Fruit fly (Drosophila melanogaster) whole organism, embryonic: ENCODE measurements around the gene PCID2.

Experiments
- Antp ChIP-seq: fragments of 200-800 bp; sonication (Bioruptor generic); optimal IDR thresholded peaks from 3 replicates; lab custom pipeline; 2016; ENCODE audit warnings: missing biosample characterization, missing genetic modification characterization
- BEAF-32 ChIP-seq: fragments of 200-800 bp; sonication (Bioruptor generic); optimal IDR thresholded peaks from 3 replicates; lab custom pipeline; 2017; ENCODE audit warnings: missing biosample characterization, missing genetic modification characterization, mild to moderate bottlenecking, moderate library complexity, missing genetic modification reagents
- Bgb ChIP-seq: fragments of 200-800 bp; sonication (Bioruptor generic); IDR thresholded peaks from 2 replicates; pipeline ENCODE4 v1.3.6; 2022; ENCODE audit warnings: missing biosample characterization, missing genetic modification characterization; ENCODE audit not compliant: partially characterized antibody
- CG10654 ChIP-seq: fragments of 200-800 bp; sonication (Bioruptor generic); optimal IDR thresholded peaks from 2 replicates; lab custom pipeline; 2016; ENCODE audit warnings: missing biosample characterization, missing genetic modification characterization
- CG13287 ChIP-seq: fragments of 200-800 bp; sonication (Bioruptor generic); IDR thresholded peaks from 2 replicates; pipeline ENCODE4 v1.3.6; 2022; ENCODE audit warnings: missing biosample characterization, missing genetic modification characterization; ENCODE audit not compliant: partially characterized antibody
- CG13424 ChIP-seq: fragments of 200-800 bp; sonication (Bioruptor generic); optimal IDR thresholded peaks from 2 replicates; lab custom pipeline; 2019; ENCODE audit warnings: missing biosample characterization, mild to moderate bottlenecking, missing genetic modification characterization, moderate library complexity
- CG14860 ChIP-seq: fragments of 200-800 bp; sonication (Bioruptor generic); IDR thresholded peaks from 3 replicates; pipeline ENCODE4 v1.3.6; 2022; ENCODE audit warnings: missing biosample characterization, missing genetic modification characterization; ENCODE audit not compliant: partially characterized antibody
- CG15011 ChIP-seq: fragments of 200-800 bp; sonication (Bioruptor generic); optimal IDR thresholded peaks from 3 replicates; lab custom pipeline; 2018; ENCODE audit warnings: missing biosample characterization, mild to moderate bottlenecking, missing genetic modification characterization
- CG15696 ChIP-seq: fragments of 200-800 bp; sonication (Bioruptor generic); optimal IDR thresholded peaks from 2 replicates; lab custom pipeline; 2019; ENCODE audit warnings: missing biosample characterization, mild to moderate bottlenecking, missing genetic modification characterization, moderate library complexity
- CG16813 ChIP-seq: fragments of 200-800 bp; sonication (Bioruptor generic); IDR thresholded peaks from 3 replicates; pipeline ENCODE4 v1.3.6; 2022; ENCODE audit warnings: missing biosample characterization, missing genetic modification characterization; ENCODE audit not compliant: partially characterized antibody
- CG2116 ChIP-seq: fragments of 200-800 bp; sonication (Bioruptor generic); optimal IDR thresholded peaks from 3 replicates; lab custom pipeline; 2018; ENCODE audit warnings: missing biosample characterization, mild to moderate bottlenecking, missing genetic modification characterization
- CG2129 ChIP-seq: fragments of 200-800 bp; sonication (Bioruptor generic); IDR thresholded peaks from 2 replicates; pipeline ENCODE4 v1.3.6; 2022; ENCODE audit warnings: missing biosample characterization, missing genetic modification characterization; ENCODE audit not compliant: partially characterized antibody
- CG34224 ChIP-seq: fragments of 200-800 bp; sonication (Bioruptor generic); IDR thresholded peaks from 3 replicates; pipeline ENCODE4 v1.3.6; 2022; ENCODE audit warnings: missing biosample characterization, missing genetic modification characterization; ENCODE audit not compliant: partially characterized antibody
- CG34422 ChIP-seq: fragments of 200-800 bp; sonication (Bioruptor generic); IDR thresholded peaks from 3 replicates; pipeline ENCODE4 v1.3.6; 2022; ENCODE audit warnings: missing biosample characterization, missing genetic modification characterization
- CG7963 ChIP-seq: fragments of 200-800 bp; sonication (Bioruptor generic); IDR thresholded peaks from 3 replicates; pipeline ENCODE4 v1.3.6; 2022; ENCODE audit warnings: missing biosample characterization, missing genetic modification characterization; ENCODE audit not compliant: partially characterized antibody
- CrebB ChIP-seq: fragments of 200-800 bp; sonication (Bioruptor generic); optimal IDR thresholded peaks from 3 replicates; lab custom pipeline; 2018; ENCODE audit warnings: missing biosample characterization, mild to moderate bottlenecking, missing genetic modification characterization
- Dll ChIP-seq: fragments of 200-800 bp; sonication (Bioruptor generic); IDR thresholded peaks from 4 replicates; pipeline ENCODE4 v1.3.6; 2022; ENCODE audit warnings: missing biosample characterization, missing genetic modification characterization; ENCODE audit not compliant: partially characterized antibody
- Doc3 ChIP-seq: fragments of 200-800 bp; sonication (Bioruptor generic); IDR thresholded peaks from 3 replicates; pipeline ENCODE4 v1.3.6; 2022; ENCODE audit warnings: missing biosample characterization, missing genetic modification characterization; ENCODE audit not compliant: partially characterized antibody
- Dp ChIP-seq: fragments of 200-800 bp; sonication (Bioruptor generic); optimal IDR thresholded peaks from 2 replicates; lab custom pipeline; 2018; ENCODE audit warnings: missing biosample characterization, mild to moderate bottlenecking, missing genetic modification characterization, moderate library complexity
- Dref ChIP-seq: fragments of 200-800 bp; sonication (Bioruptor generic); IDR thresholded peaks from 2 replicates; pipeline ENCODE4 v1.3.6; 2022; ENCODE audit warnings: missing biosample characterization, missing genetic modification characterization
- E2f2 ChIP-seq: fragments of 200-800 bp; sonication (Bioruptor generic); IDR thresholded peaks from 2 replicates; pipeline ENCODE4 v1.3.6; 2022; ENCODE audit warnings: missing biosample characterization, missing genetic modification characterization
- HmgD ChIP-seq: fragments of 200-800 bp; sonication (Bioruptor generic); optimal IDR thresholded peaks from 3 replicates; lab custom pipeline; 2016; ENCODE audit warnings: missing biosample characterization, missing genetic modification characterization
- Myb ChIP-seq: fragments of 200-800 bp; sonication (Bioruptor generic); optimal IDR thresholded peaks from 2 replicates; lab custom pipeline; 2016; ENCODE audit warnings: missing biosample characterization, missing genetic modification characterization
- NFAT ChIP-seq: fragments of 200-800 bp; sonication (Bioruptor generic); IDR thresholded peaks from 2 replicates; pipeline ENCODE4 v1.3.6; 2022; ENCODE audit warnings: missing biosample characterization, missing genetic modification characterization
- PHDP ChIP-seq: fragments of 200-800 bp; sonication (Bioruptor generic); optimal IDR thresholded peaks from 3 replicates; lab custom pipeline; 2018; ENCODE audit warnings: missing biosample characterization, mild to moderate bottlenecking, missing genetic modification characterization, moderate library complexity
- Scr ChIP-seq: fragments of 200-800 bp; sonication (Bioruptor generic); IDR thresholded peaks from 2 replicates; pipeline ENCODE4 v1.3.6; 2022; ENCODE audit warnings: missing biosample characterization, missing genetic modification characterization; ENCODE audit not compliant: partially characterized antibody
- Sry-δ ChIP-seq: fragments of 200-800 bp; sonication (Bioruptor generic); optimal IDR thresholded peaks from 2 replicates; lab custom pipeline; 2016; ENCODE audit warnings: missing biosample characterization, missing genetic modification characterization
- amos ChIP-seq: fragments of 200-800 bp; sonication (Bioruptor generic); IDR thresholded peaks from 2 replicates; pipeline ENCODE4 v1.3.6; 2022; ENCODE audit warnings: missing biosample characterization, missing genetic modification characterization; ENCODE audit not compliant: partially characterized antibody
- ash1 ChIP-seq: fragments of 200-800 bp; sonication (Bioruptor generic); optimal IDR thresholded peaks from 2 replicates; lab custom pipeline; 2018; ENCODE audit warnings: missing biosample characterization, mild to moderate bottlenecking, missing genetic modification characterization
- ato ChIP-seq: fragments of 200-800 bp; sonication (Bioruptor generic); IDR thresholded peaks from 2 replicates; pipeline ENCODE4 v1.3.6; 2022; ENCODE audit warnings: missing biosample characterization, missing genetic modification characterization; ENCODE audit not compliant: partially characterized antibody
- bbx ChIP-seq: fragments of 200-800 bp; sonication (Bioruptor generic); IDR thresholded peaks from 2 replicates; pipeline ENCODE4 v1.3.6; 2022; ENCODE audit warnings: missing biosample characterization, missing genetic modification characterization; ENCODE audit not compliant: partially characterized antibody
- chinmo ChIP-seq: fragments of 200-800 bp; sonication (Bioruptor generic); IDR thresholded peaks from 4 replicates; pipeline ENCODE4 v1.3.6; 2022; ENCODE audit warnings: missing biosample characterization, missing genetic modification characterization; ENCODE audit not compliant: partially characterized antibody
- corto ChIP-seq: fragments of 200-800 bp; sonication (Bioruptor generic); optimal IDR thresholded peaks from 2 replicates; lab custom pipeline; 2016; ENCODE audit warnings: missing biosample characterization, mild to moderate bottlenecking, missing genetic modification characterization, moderate library complexity
- hb ChIP-seq: fragments of 200-800 bp; sonication (Bioruptor generic); IDR thresholded peaks from 3 replicates; pipeline ENCODE4 v1.3.6; 2022; ENCODE audit warnings: missing biosample characterization, missing genetic modification characterization; ENCODE audit not compliant: partially characterized antibody
- hbn ChIP-seq: fragments of 200-800 bp; sonication (Bioruptor generic); IDR thresholded peaks from 2 replicates; pipeline ENCODE4 v1.3.6; 2022; ENCODE audit warnings: missing biosample characterization, missing genetic modification characterization; ENCODE audit not compliant: partially characterized antibody
- her ChIP-seq: fragments of 200-800 bp; sonication (Bioruptor generic); optimal IDR thresholded peaks from 2 replicates; lab custom pipeline; 2016; ENCODE audit warnings: missing biosample characterization, missing genetic modification characterization
- inv ChIP-seq: fragments of 200-800 bp; sonication (Bioruptor generic); IDR thresholded peaks from 2 replicates; pipeline ENCODE4 v1.3.6; 2022; ENCODE audit warnings: missing biosample characterization, missing genetic modification characterization; ENCODE audit not compliant: partially characterized antibody
- jigr1 ChIP-seq: fragments of 200-800 bp; sonication (Bioruptor generic); IDR thresholded peaks from 3 replicates; pipeline ENCODE4 v1.3.6; 2022; ENCODE audit warnings: missing biosample characterization, missing genetic modification characterization
- knrl ChIP-seq: fragments of 200-800 bp; sonication (Bioruptor generic); IDR thresholded peaks from 3 replicates; pipeline ENCODE4 v1.3.6; 2022; ENCODE audit warnings: missing biosample characterization, missing genetic modification characterization; ENCODE audit not compliant: partially characterized antibody
- mld ChIP-seq: fragments of 200-800 bp; sonication (Bioruptor generic); IDR thresholded peaks from 3 replicates; pipeline ENCODE4 v1.3.6; 2022; ENCODE audit warnings: missing biosample characterization, missing genetic modification characterization; ENCODE audit not compliant: partially characterized antibody
- nerfin-2 ChIP-seq: fragments of 200-800 bp; sonication (Bioruptor generic); IDR thresholded peaks from 2 replicates; pipeline ENCODE4 v1.3.6; 2022; ENCODE audit warnings: missing biosample characterization, missing genetic modification characterization; ENCODE audit not compliant: partially characterized antibody
- pzg ChIP-seq: fragments of 200-800 bp; sonication (Bioruptor generic); optimal IDR thresholded peaks from 3 replicates; lab custom pipeline; 2018; ENCODE audit warnings: missing biosample characterization, mild to moderate bottlenecking, missing genetic modification characterization, moderate library complexity
- row ChIP-seq: fragments of 200-800 bp; sonication (Bioruptor generic); IDR thresholded peaks from 3 replicates; pipeline ENCODE4 v1.3.6; 2022; ENCODE audit warnings: missing biosample characterization, missing genetic modification characterization
- sna ChIP-seq: fragments of 200-800 bp; sonication (Bioruptor generic); IDR thresholded peaks from 2 replicates; pipeline ENCODE4 v1.3.6; 2022; ENCODE audit warnings: missing biosample characterization, missing genetic modification characterization; ENCODE audit not compliant: partially characterized antibody
- stwl ChIP-seq: fragments of 200-800 bp; sonication (Bioruptor generic); optimal IDR thresholded peaks from 3 replicates; lab custom pipeline; 2018; ENCODE audit warnings: missing biosample characterization, mild to moderate bottlenecking, missing genetic modification characterization, moderate library complexity
- vnd ChIP-seq: fragments of 200-800 bp; sonication (Bioruptor generic); IDR thresholded peaks from 3 replicates; pipeline ENCODE4 v1.3.6; 2022; ENCODE audit warnings: missing biosample characterization, missing genetic modification characterization; ENCODE audit not compliant: partially characterized antibody

PCID2 gene

DNA sequence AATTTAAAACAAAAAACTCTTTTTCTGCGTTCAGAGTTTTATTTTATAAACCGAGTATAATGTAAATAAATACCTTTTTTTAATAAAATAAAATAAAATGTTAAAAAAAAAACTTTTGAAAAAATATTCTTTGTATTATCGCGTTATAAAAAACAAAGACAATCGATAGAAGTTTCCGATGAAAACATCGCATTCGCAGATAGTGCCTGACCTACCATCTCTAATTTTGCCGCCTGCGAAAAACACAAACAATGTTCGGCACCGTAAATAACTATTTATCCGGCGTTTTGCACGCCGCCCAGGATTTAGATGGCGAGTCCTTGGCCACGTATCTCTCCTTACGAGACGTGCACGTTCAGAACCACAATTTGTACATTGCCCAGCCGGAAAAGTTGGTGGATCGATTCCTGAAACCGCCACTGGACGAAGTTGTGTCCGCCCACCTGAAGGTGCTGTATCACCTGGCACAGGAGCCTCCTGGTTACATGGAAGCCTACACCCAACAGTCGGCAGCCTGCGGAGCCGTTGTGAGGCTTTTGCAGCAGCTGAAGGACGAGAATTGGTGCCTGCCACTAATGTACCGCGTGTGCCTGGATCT is at the start of gene PCID2:
TSS of gene PCID2 (plus strand) at position 213 of the 598 bp plus-strand sequence.
- TF ChIP-seq CG13287: peak; percentile 89
- no peak for TF ChIP-seq CG13424
- TF ChIP-seq CG16813 (GFP tag; lab: Robert Waterston, UW): peak; percentile 74
- peak; percentile 33; the same call in 1 of the 3 replicates for TF ChIP-seq row (GFP tag; lab: Robert Waterston, UW)
- TF ChIP-seq Antp: no peak
- peak; percentile 83 for TF ChIP-seq Scr (GFP tag; lab: Robert Waterston, UW)
- TF ChIP-seq Myb (GFP tag; lab: Kevin White, UChicago): peak; percentile 14
- peak; percentile 72 for TF ChIP-seq nerfin-2 (GFP tag; lab: Robert Waterston, UW)
- peak; percentile 69 for TF ChIP-seq hb (GFP tag; lab: Robert Waterston, UW)
- no peak for TF ChIP-seq CrebB (tag; lab: Kevin White, UChicago)
- TF ChIP-seq CG15011 (GFP tag; lab: Kevin White, UChicago): no peak
- TF ChIP-seq Bgb (GFP tag; lab: Robert Waterston, UW): peak; percentile 74
- TF ChIP-seq Doc3: peak; percentile 80
- peak; percentile 64 for TF ChIP-seq inv (GFP tag; lab: Robert Waterston, UW)
- 0 out of 4 replicates have a peak, but pooled peaks have one; percentile 71 for TF ChIP-seq chinmo (GFP tag; lab: Robert Waterston, UW)
- TF ChIP-seq amos: peak; percentile 83
- TF ChIP-seq Sry-δ: peak; percentile 77
- no peak for TF ChIP-seq NFAT (GFP tag; lab: Robert Waterston, UW)
- TF ChIP-seq Dp (GFP tag; lab: Kevin White, UChicago): peak; percentile 32
- TF ChIP-seq bbx (GFP tag; lab: Robert Waterston, UW): peak; percentile 80
- peak; percentile 77 for TF ChIP-seq vnd (GFP tag; lab: Robert Waterston, UW)
- TF ChIP-seq HmgD (GFP tag; lab: Kevin White, UChicago): no peak
- peak; percentile 45; the same call in 1 of the 2 replicates for TF ChIP-seq ato (GFP tag; lab: Robert Waterston, UW)
- TF ChIP-seq Dll (GFP tag; lab: Robert Waterston, UW): peak; percentile 87
- peak; percentile 68 for TF ChIP-seq BEAF-32 (GFP tag; lab: Kevin White, UChicago)
- TF ChIP-seq jigr1 (GFP tag; lab: Robert Waterston, UW): no peak
- peak; percentile 79 for TF ChIP-seq knrl
- peak; percentile 68 for TF ChIP-seq stwl (tag; lab: Kevin White, UChicago)
- no peak for TF ChIP-seq PHDP (tag; lab: Kevin White, UChicago)
- peak; percentile 80 for TF ChIP-seq sna (GFP tag; lab: Robert Waterston, UW)
- TF ChIP-seq CG2116 (GFP tag; lab: Kevin White, UChicago): peak; percentile 33
- TF ChIP-seq CG14860: peak; percentile 60; the same call in 2 of the 3 replicates
- peak; percentile 28 for TF ChIP-seq pzg (GFP tag; lab: Kevin White, UChicago)
- no peak for TF ChIP-seq CG34422 (GFP tag; lab: Robert Waterston, UW)
- peak; percentile 74 for TF ChIP-seq Dref (GFP tag; lab: Robert Waterston, UW)
- peak; percentile 84 for TF ChIP-seq CG34224
- TF ChIP-seq CG7963 (GFP tag; lab: Robert Waterston, UW): peak; percentile 53; the same call in 1 of the 3 replicates
- TF ChIP-seq her: no peak
- TF ChIP-seq ash1 (GFP tag; lab: Kevin White, UChicago): no peak
- peak; percentile 53; the same call in 1 of the 2 replicates for TF ChIP-seq E2f2 (GFP tag; lab: Robert Waterston, UW)
- no peak for TF ChIP-seq corto (GFP tag; lab: Kevin White, UChicago)
- no peak for TF ChIP-seq mld (GFP tag; lab: Robert Waterston, UW)
- no peak for TF ChIP-seq CG10654
- peak; percentile 58 for TF ChIP-seq CG2129 (GFP tag; lab: Robert Waterston, UW)
- no peak for TF ChIP-seq CG15696
- TF ChIP-seq hbn (GFP tag; lab: Robert Waterston, UW): peak; percentile 73
